Worm (Caenorhabditis elegans): ENCODE results near the gene F32A5.4.

The F32A5.4 gene

ce11 chrII:7200051-7200599 lies 28.8 kb upstream of the F32A5.4 start, which contains the start of gene pcrg-1 (continued):
- TF ChIP-seq ztf-3 (GFP tag; optimal IDR thresholded peaks at IDR 0.05) (peak; percentile 20), C17E4.6 (GFP tag; IDR thresholded peaks at IDR 0.05) (peak; percentile 77)

DNA sequence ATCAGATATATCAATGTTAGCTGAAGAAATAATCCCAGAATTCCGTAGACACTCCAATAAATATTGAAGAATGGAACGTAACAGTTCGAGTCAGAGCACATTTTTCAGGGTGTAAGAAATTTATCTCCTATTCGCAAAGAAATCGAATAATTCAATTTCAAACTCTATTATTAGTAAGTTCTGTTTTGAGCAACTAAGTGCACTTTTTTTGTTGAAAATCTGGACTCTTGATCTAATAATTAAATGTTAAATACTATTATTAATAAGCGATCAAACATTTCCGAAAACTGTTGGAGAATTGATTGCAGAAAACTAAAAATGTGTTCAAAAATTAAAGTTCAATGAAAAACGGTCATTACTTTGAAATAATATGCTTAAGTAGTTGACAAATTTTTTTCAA lies 25.8 kb upstream of the F32A5.4 start, which contains the start of gene srd-56:
Gene srd-56 (minus strand): TSS at position 101 of the 400 bp plus-strand sequence.
- TF ChIP-seq mes-4 (tag; optimal IDR thresholded peaks at IDR 0.05) (no peak), ceh-40 (GFP tag; IDR thresholded peaks at IDR 0.05) (no peak), lir-1 (GFP tag; conservative IDR thresholded peaks at IDR 0.05) (no peak), hmg-20 (GFP tag; IDR thresholded peaks at IDR 0.05) (no peak), zim-3 (tag; optimal IDR thresholded peaks at IDR 0.05) (no peak)

DNA sequence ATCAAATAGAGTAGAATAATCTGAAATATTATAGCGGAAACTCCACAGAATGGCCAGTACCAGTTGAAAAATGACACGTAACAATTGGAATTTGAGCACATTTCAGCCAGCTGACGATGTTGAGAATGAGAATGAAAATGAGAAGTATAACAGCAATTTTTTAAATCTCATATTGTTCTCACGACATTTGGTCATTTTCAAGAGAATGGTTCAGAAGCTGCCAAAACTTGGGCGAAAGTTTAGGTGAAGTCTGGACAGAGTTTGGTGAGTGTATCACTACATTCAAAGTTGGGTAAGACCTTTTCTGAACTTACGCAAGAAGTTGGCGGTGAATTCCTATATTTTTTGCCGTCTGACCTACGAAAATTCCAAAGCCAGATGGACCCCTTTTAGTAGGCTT lies 24.0 kb upstream of the F32A5.4 start, which contains the start of gene srd-58:
Gene srd-58 (minus strand): TSS at position 101 of the 400 bp plus-strand sequence.
- TF ChIP-seq madf-10 (tag; optimal IDR thresholded peaks at IDR 0.05) (no peak), F33H1.4 (GFP tag; IDR thresholded peaks at IDR 0.05) (no peak), F52B5.7 (tag; optimal IDR thresholded peaks at IDR 0.05) (no peak), tlf-1 (GFP tag; optimal IDR thresholded peaks at IDR 0.05) (no peak), C06A6.2 (GFP tag; conservative IDR thresholded peaks at IDR 0.05) (no peak)

DNA sequence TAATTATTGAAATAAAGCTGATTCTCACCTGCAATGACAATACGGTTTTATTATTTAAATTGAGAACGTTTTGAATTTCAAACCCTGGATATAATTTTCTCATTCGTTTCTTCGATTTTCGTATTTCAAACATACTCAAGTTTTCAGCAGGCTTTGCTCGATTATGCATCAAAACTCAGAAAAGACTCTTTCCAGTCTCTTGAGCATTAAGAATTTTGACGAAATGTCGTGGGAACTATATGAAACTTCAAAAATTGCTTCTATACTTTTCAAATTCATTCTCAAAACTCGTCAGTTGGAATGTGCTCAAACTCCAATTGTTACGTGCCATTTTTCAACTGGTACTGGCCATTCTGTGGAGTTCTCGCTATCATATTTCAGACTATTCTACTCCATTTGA lies 23.6 kb upstream of the F32A5.4 start, which contains the start of gene srd-59:
Gene srd-59 (plus strand): TSS at position 301 of the 400 bp plus-strand sequence.
- TF ChIP-seq ekl-4 (GFP tag; IDR thresholded peaks at IDR 0.05), result no peak

ce11 chrII:7207649-7208048 lies 21.3 kb upstream of the F32A5.4 start:
- no peak for TF ChIP-seq bed-2 (GFP tag; IDR thresholded peaks at IDR 0.05)

- TF ChIP-seq nhr-80 (tag; optimal IDR thresholded peaks at IDR 0.05) (peak; percentile 25), ceh-27 (GFP tag; optimal IDR thresholded peaks at IDR 0.05) (no peak), madf-6 (GFP tag; IDR thresholded peaks at IDR 0.05) (no peak), D2030.7 (GFP tag; IDR thresholded peaks at IDR 0.05) (no peak), F49E8.2 (tag; optimal IDR thresholded peaks at IDR 0.05; ENCODE audit: insufficient read depth) (no peak), lsy-27 (tag; optimal IDR thresholded peaks at IDR 0.05; ENCODE audit: borderline replicate concordance, insufficient read depth) (no peak), athp-1 (tag; optimal IDR thresholded peaks at IDR 0.05) (no peak), lir-1 (GFP tag; conservative IDR thresholded peaks at IDR 0.05) (no peak)
Observed at ce11 chrII:7208184-7208583, 20.8 kb upstream of the F32A5.4 start, which contains the start of gene dhs-7. dhs-7 (minus strand) TSS chrII:7208460.

ce11 chrII:7210187-7210586 lies 18.8 kb upstream of the F32A5.4 start, which contains the start of gene E04F6.15:
E04F6.15 (minus strand) TSS chrII:7210287.
- TF ChIP-seq attf-3 (GFP tag; conservative IDR thresholded peaks at IDR 0.05), result no peak
- TF ChIP-seq him-1 (tag; optimal IDR thresholded peaks at IDR 0.05), result no peak
- TF ChIP-seq atf-7 (tag; optimal IDR thresholded peaks at IDR 0.05), result no peak
- no peak for TF ChIP-seq Y53G8AR.9 (GFP tag; conservative IDR thresholded peaks at IDR 0.05)
- TF ChIP-seq zim-3 (tag; optimal IDR thresholded peaks at IDR 0.05), result no peak
- TF ChIP-seq ets-4 (GFP tag; optimal IDR thresholded peaks at IDR 0.05), result no peak
- TF ChIP-seq nfyb-1 (GFP tag; IDR thresholded peaks at IDR 0.05), result no peak
